Fruit fly (Drosophila melanogaster) whole organism, prepupa: ENCODE results near the gene CG31391.
A peak's percentile ranks its signal among the peaks of the same experiment; 100 is the strongest.

Experiments used
- Blimp-1 ChIP-seq: fragments of 200-800 bp; sonication (Bioruptor generic); optimal IDR thresholded peaks from 3 replicates; lab custom pipeline; 2017; ENCODE audit warnings: missing biosample characterization, missing genetic modification characterization, mild to moderate bottlenecking, moderate library complexity, missing genetic modification reagents
- CG10669 ChIP-seq: fragments of 200-800 bp; sonication (Bioruptor generic); optimal IDR thresholded peaks from 3 replicates; lab custom pipeline; 2018; ENCODE audit warnings: missing biosample characterization, mild to moderate bottlenecking, missing genetic modification characterization, moderate library complexity
- CG11294 ChIP-seq: fragments of 200-800 bp; sonication (Bioruptor generic); IDR thresholded peaks from 2 replicates; pipeline ENCODE4 v1.3.6; 2022; ENCODE audit warnings: missing biosample characterization, missing genetic modification characterization
- CG11762 ChIP-seq: fragments of 200-800 bp; sonication (Bioruptor generic); optimal IDR thresholded peaks from 3 replicates; lab custom pipeline; 2016; ENCODE audit warnings: missing biosample characterization, missing genetic modification characterization; ENCODE audit not compliant: insufficient read depth
- CG11902 ChIP-seq: fragments of 200-800 bp; sonication (Bioruptor generic); optimal IDR thresholded peaks from 3 replicates; lab custom pipeline; 2016; ENCODE audit warnings: missing biosample characterization, missing genetic modification characterization
- CG15336 ChIP-seq: fragments of 200-800 bp; sonication (Bioruptor generic); IDR thresholded peaks from 2 replicates; pipeline ENCODE4 v1.3.6; 2022; ENCODE audit warnings: missing biosample characterization, missing genetic modification characterization
- CG1621 ChIP-seq: fragments of 200-800 bp; sonication (Bioruptor generic); optimal IDR thresholded peaks from 3 replicates; lab custom pipeline; 2018; ENCODE audit warnings: missing biosample characterization, mild to moderate bottlenecking, missing genetic modification characterization
- CG16779 ChIP-seq: fragments of 200-800 bp; sonication (Bioruptor generic); optimal IDR thresholded peaks from 3 replicates; lab custom pipeline; 2017; ENCODE audit warnings: missing biosample characterization, mild to moderate bottlenecking, missing genetic modification characterization
- CG3032 ChIP-seq: fragments of 200-800 bp; optimal IDR thresholded peaks from 2 replicates; lab custom pipeline; 2019; ENCODE audit warnings: missing biosample characterization, mild to moderate bottlenecking, missing genetic modification characterization, moderate library complexity
- CG31627 ChIP-seq: fragments of 200-800 bp; sonication (Bioruptor generic); optimal IDR thresholded peaks from 3 replicates; lab custom pipeline; 2016; ENCODE audit warnings: missing biosample characterization, missing genetic modification characterization
- CG3919 ChIP-seq: fragments of 200-800 bp; sonication (Bioruptor generic); optimal IDR thresholded peaks from 3 replicates; lab custom pipeline; 2016; ENCODE audit warnings: missing biosample characterization, missing genetic modification characterization
- CG6163 ChIP-seq: fragments of 200-800 bp; sonication (Bioruptor generic); IDR thresholded peaks from 3 replicates; pipeline ENCODE4 v1.3.6; 2022; ENCODE audit warnings: missing biosample characterization, missing genetic modification characterization
- CG6276 ChIP-seq: fragments of 200-800 bp; sonication (Bioruptor generic); optimal IDR thresholded peaks from 2 replicates; lab custom pipeline; 2017; ENCODE audit warnings: missing biosample characterization, mild to moderate bottlenecking, missing genetic modification characterization
- CG6792 ChIP-seq: fragments of 200-800 bp; sonication (Bioruptor generic); optimal IDR thresholded peaks from 3 replicates; lab custom pipeline; 2016; ENCODE audit warnings: missing biosample characterization, missing genetic modification characterization
- CG6808 ChIP-seq: fragments of 200-800 bp; sonication (Bioruptor generic); optimal IDR thresholded peaks from 3 replicates; lab custom pipeline; 2017; ENCODE audit warnings: missing biosample characterization, missing genetic modification characterization, mild to moderate bottlenecking, moderate library complexity, missing genetic modification reagents
- CG6854 ChIP-seq: fragments of 200-800 bp; sonication (Bioruptor generic); optimal IDR thresholded peaks from 2 replicates; lab custom pipeline; 2017; ENCODE audit warnings: missing biosample characterization, mild to moderate bottlenecking, missing genetic modification characterization
- CG7368 ChIP-seq: fragments of 200-800 bp; sonication (Bioruptor generic); optimal IDR thresholded peaks from 3 replicates; lab custom pipeline; 2016; ENCODE audit warnings: missing biosample characterization, missing genetic modification characterization
- CG8119 ChIP-seq: fragments of 200-800 bp; sonication (Bioruptor generic); IDR thresholded peaks from 3 replicates; pipeline ENCODE4 v1.3.6; 2022; ENCODE audit warnings: missing biosample characterization, missing genetic modification characterization
- CG8319 ChIP-seq: fragments of 200-800 bp; sonication (Bioruptor generic); optimal IDR thresholded peaks from 3 replicates; lab custom pipeline; 2016; ENCODE audit warnings: missing biosample characterization, missing genetic modification characterization
- CG8632 ChIP-seq: fragments of 200-800 bp; sonication (Bioruptor generic); optimal IDR thresholded peaks from 3 replicates; lab custom pipeline; 2016; ENCODE audit warnings: missing biosample characterization, missing genetic modification characterization
- CG9139 ChIP-seq: fragments of 200-800 bp; sonication (Bioruptor generic); optimal IDR thresholded peaks from 3 replicates; lab custom pipeline; 2017; ENCODE audit warnings: missing biosample characterization, mild to moderate bottlenecking, missing genetic modification characterization
- Eip75B ChIP-seq: fragments of 200-800 bp; sonication (Bioruptor generic); optimal IDR thresholded peaks from 3 replicates; lab custom pipeline; 2016; ENCODE audit warnings: missing biosample characterization, missing genetic modification characterization
- Eip78C ChIP-seq: fragments of 200-800 bp; sonication (Bioruptor generic); peaks from one replicate; lab custom pipeline; 2016; ENCODE audit warnings: missing biosample characterization, missing genetic modification characterization
- Eip93F ChIP-seq: fragments of 200-800 bp; sonication (Bioruptor generic); optimal IDR thresholded peaks from 2 replicates; lab custom pipeline; 2016; ENCODE audit warnings: missing biosample characterization, mild to moderate bottlenecking, missing genetic modification characterization
- Ets21C ChIP-seq: fragments of 200-800 bp; sonication (Bioruptor generic); optimal IDR thresholded peaks from 3 replicates; lab custom pipeline; 2016; ENCODE audit warnings: missing biosample characterization, missing genetic modification characterization
- Ets96B ChIP-seq: fragments of 200-800 bp; optimal IDR thresholded peaks from 2 replicates; lab custom pipeline; 2019; ENCODE audit warnings: missing biosample characterization, mild to moderate bottlenecking, missing genetic modification characterization, moderate library complexity
- Gug ChIP-seq: fragments of 200-800 bp; sonication (Bioruptor generic); IDR thresholded peaks from 2 replicates; pipeline ENCODE4 v1.3.6; 2022; ENCODE audit warnings: missing biosample characterization, missing genetic modification characterization
- Hr38 ChIP-seq: sonication (Bioruptor generic); optimal IDR thresholded peaks from 2 replicates; lab custom pipeline; 2016; ENCODE audit warnings: missing biosample characterization, missing genetic modification characterization
- Hr39 ChIP-seq: fragments of 200-800 bp; sonication (Bioruptor generic); optimal IDR thresholded peaks from 2 replicates; lab custom pipeline; 2016; ENCODE audit warnings: missing biosample characterization, missing genetic modification characterization
- Hr4 ChIP-seq: fragments of 200-800 bp; sonication (Bioruptor generic); optimal IDR thresholded peaks from 3 replicates; lab custom pipeline; 2016; ENCODE audit warnings: missing biosample characterization, missing genetic modification characterization
- Lpt ChIP-seq: fragments of 200-800 bp; sonication (Bioruptor generic); optimal IDR thresholded peaks from 3 replicates; lab custom pipeline; 2016; ENCODE audit warnings: missing biosample characterization, missing genetic modification characterization
- OdsH ChIP-seq: fragments of 200-800 bp; sonication (Bioruptor generic); optimal IDR thresholded peaks from 3 replicates; lab custom pipeline; 2016; ENCODE audit warnings: missing biosample characterization, missing genetic modification characterization
- Sox14 ChIP-seq: fragments of 200-800 bp; sonication (Bioruptor generic); optimal IDR thresholded peaks from 3 replicates; lab custom pipeline; 2016; ENCODE audit warnings: missing biosample characterization, missing genetic modification characterization
- Sox15 ChIP-seq: fragments of 200-800 bp; sonication (Bioruptor generic); optimal IDR thresholded peaks from 3 replicates; lab custom pipeline; 2016; ENCODE audit warnings: missing biosample characterization, missing genetic modification characterization
- achi ChIP-seq: fragments of 200-800 bp; sonication (Bioruptor generic); optimal IDR thresholded peaks from 3 replicates; lab custom pipeline; 2016; ENCODE audit warnings: missing biosample characterization, missing genetic modification characterization
- cyc ChIP-seq: fragments of 200-800 bp; sonication (Bioruptor generic); optimal IDR thresholded peaks from 3 replicates; lab custom pipeline; 2016; ENCODE audit warnings: missing biosample characterization, missing genetic modification characterization
- dac ChIP-seq: fragments of 200-800 bp; sonication (Bioruptor generic); optimal IDR thresholded peaks from 2 replicates; lab custom pipeline; 2017; ENCODE audit warnings: missing biosample characterization, mild to moderate bottlenecking, missing genetic modification characterization
- dsx ChIP-seq: fragments of 200-800 bp; optimal IDR thresholded peaks from 3 replicates; lab custom pipeline; 2019; ENCODE audit warnings: missing biosample characterization, mild to moderate bottlenecking, missing genetic modification characterization, moderate library complexity; ENCODE audit not compliant: poor library complexity, severe bottlenecking
- eg ChIP-seq: fragments of 200-800 bp; sonication (Bioruptor generic); IDR thresholded peaks from 3 replicates; pipeline ENCODE4 v1.3.6; 2022; ENCODE audit warnings: missing biosample characterization, missing genetic modification characterization
- fd59A ChIP-seq: fragments of 200-800 bp; sonication (Bioruptor generic); optimal IDR thresholded peaks from 2 replicates; lab custom pipeline; 2017; ENCODE audit warnings: missing biosample characterization, mild to moderate bottlenecking, missing genetic modification characterization, missing genetic modification reagents
- fd85E ChIP-seq: fragments of 200-800 bp; sonication (Bioruptor generic); optimal IDR thresholded peaks from 3 replicates; lab custom pipeline; 2016; ENCODE audit warnings: missing biosample characterization, missing genetic modification characterization
- fkh ChIP-seq: fragments of 200-800 bp; sonication (Bioruptor generic); optimal IDR thresholded peaks from 3 replicates; lab custom pipeline; 2017; ENCODE audit warnings: missing biosample characterization, mild to moderate bottlenecking, missing genetic modification characterization, moderate library complexity
- lz ChIP-seq: fragments of 200-800 bp; sonication (Bioruptor generic); optimal IDR thresholded peaks from 3 replicates; lab custom pipeline; 2016; ENCODE audit warnings: missing biosample characterization, missing genetic modification characterization
- pdm3 ChIP-seq: fragments of 200-800 bp; sonication (Bioruptor generic); optimal IDR thresholded peaks from 3 replicates; lab custom pipeline; 2016; ENCODE audit warnings: missing biosample characterization, missing genetic modification characterization
- salr ChIP-seq, 2 experiments: fragments of 200-800 bp; sonication (Bioruptor generic); optimal IDR thresholded peaks; 3 replicates each; lab custom pipeline; 2016 to 2018; ENCODE audit warnings: missing biosample characterization in 2 of 2, missing genetic modification characterization in 2 of 2, mild to moderate bottlenecking in 1 of 2
- ss ChIP-seq, 2 experiments: fragments of 200-800 bp; sonication (Bioruptor generic); optimal IDR thresholded peaks; 2 replicates in 1 of 2; 3 replicates in 1 of 2; lab custom pipeline; 2017 to 2018; ENCODE audit warnings: mild to moderate bottlenecking in 2 of 2, missing biosample characterization in 2 of 2, missing genetic modification characterization in 2 of 2, moderate library complexity in 1 of 2
- topi ChIP-seq: fragments of 200-800 bp; sonication (Bioruptor generic); optimal IDR thresholded peaks from 3 replicates; lab custom pipeline; 2016; ENCODE audit warnings: missing biosample characterization, missing genetic modification characterization
- vri ChIP-seq: fragments of 200-800 bp; sonication (Bioruptor generic); optimal IDR thresholded peaks from 3 replicates; lab custom pipeline; 2016; ENCODE audit warnings: missing biosample characterization, mild to moderate bottlenecking, missing genetic modification characterization

CG31391 gene

dm6 chr3R:10681682-10681962, 23.3 kb downstream of the CG31391 start:
- peak; percentile 46 for TF ChIP-seq Gug (GFP tag; lab: Robert Waterston, UW)
- TF ChIP-seq Eip78C (GFP tag; lab: Kevin White, UChicago): peak; percentile 19
- TF ChIP-seq CG6163 (GFP tag; lab: Robert Waterston, UW): peak; percentile 62
- TF ChIP-seq CG16779 (tag; lab: Kevin White, UChicago): no peak
- TF ChIP-seq dsx (GFP tag; lab: Kevin White, UChicago): no peak
- peak; percentile 60 for TF ChIP-seq CG15336
- peak; percentile 33; the same call in 1 of the 2 replicates for TF ChIP-seq CG11294 (GFP tag; lab: Robert Waterston, UW)
- peak; percentile 81 for TF ChIP-seq eg
- peak; percentile 45; the same call in 2 of the 3 replicates for TF ChIP-seq CG8119 (GFP tag; lab: Robert Waterston, UW)

dm6 chr3R:10680825-10681681, 23.8 kb downstream of the CG31391 start, which contains the start of gene Phyhd1:
TSS of gene Phyhd1 (minus strand) at chr3R:10680925.
- TF ChIP-seq CG6276 (GFP tag; lab: Kevin White, UChicago) (peak; percentile 77), fd85E (GFP tag; lab: Kevin White, UChicago) (peak; percentile 32), Hr4 (GFP tag; lab: Kevin White, UChicago) (peak; percentile 88), salr (GFP tag; optimal IDR thresholded peaks at IDR 0.05; lab: Kevin White, UChicago) (peak; percentile 72 to 73), CG6808 (GFP tag; lab: Kevin White, UChicago) (peak; percentile 54), Ets21C (GFP tag; lab: Kevin White, UChicago) (peak; percentile 79), Ets96B (tag; lab: Kevin White, UChicago) (peak; percentile 75), eg (peak; percentile 90), Blimp-1 (GFP tag; lab: Kevin White, UChicago) (no peak), Hr38 (GFP tag; lab: Kevin White, UChicago) (no peak), CG6792 (GFP tag; lab: Kevin White, UChicago) (peak; percentile 88), CG6854 (GFP tag; lab: Kevin White, UChicago) (no peak), pdm3 (GFP tag; lab: Kevin White, UChicago) (peak; percentile 91), Sox15 (peak; percentile 78), Eip75B (GFP tag; lab: Kevin White, UChicago) (peak; percentile 87), CG10669 (peak; percentile 78), Eip93F (GFP tag; lab: Kevin White, UChicago) (no peak), CG8632 (GFP tag; lab: Kevin White, UChicago) (peak; percentile 82), Sox14 (GFP tag; lab: Kevin White, UChicago) (peak; percentile 89), CG1621 (tag; lab: Kevin White, UChicago) (peak; percentile 80), vri (GFP tag; lab: Kevin White, UChicago) (peak; percentile 82), OdsH (GFP tag; lab: Kevin White, UChicago) (peak; percentile 92), Hr39 (GFP tag; lab: Kevin White, UChicago) (peak; percentile 87), CG7368 (GFP tag; lab: Kevin White, UChicago) (peak; percentile 67), cyc (GFP tag; lab: Kevin White, UChicago) (peak; percentile 86), CG11294 (GFP tag; lab: Robert Waterston, UW) (peak; percentile 66), fd59A (peak; percentile 78), Lpt (GFP tag; lab: Kevin White, UChicago) (peak; percentile 79), achi (GFP tag; lab: Kevin White, UChicago) (peak; percentile 84), CG31627 (GFP tag; lab: Kevin White, UChicago) (peak; percentile 89), dac (GFP tag; lab: Kevin White, UChicago) (peak; percentile 67), dsx (GFP tag; lab: Kevin White, UChicago) (peak; percentile 59), CG11762 (GFP tag; lab: Kevin White, UChicago) (peak; percentile 80), CG8319 (GFP tag; lab: Kevin White, UChicago) (peak; percentile 81), CG11902 (GFP tag; lab: Kevin White, UChicago) (peak; percentile 79), CG9139 (GFP tag; lab: Kevin White, UChicago) (peak; percentile 34), ss (GFP tag; optimal IDR thresholded peaks at IDR 0.05; lab: Kevin White, UChicago) (peak; percentile 55 to 57), lz (GFP tag; lab: Kevin White, UChicago) (peak; percentile 83), Eip78C (GFP tag; lab: Kevin White, UChicago) (peak; percentile 98), CG3032 (tag; lab: Kevin White, UChicago) (peak; percentile 68), fkh (GFP tag; lab: Kevin White, UChicago) (peak; percentile 76), topi (GFP tag; lab: Kevin White, UChicago) (peak; percentile 85), CG3919 (GFP tag; lab: Kevin White, UChicago) (peak; percentile 88)
